Worm (Caenorhabditis elegans) whole organism, L3 larva: ENCODE results near the gene K03D3.2.

Source experiments
- R02D3.7 ChIP-seq: fragments of 150-350 bp; optimal IDR thresholded peaks from 2 replicates; lab custom pipeline; 2014; ENCODE audit warnings: missing biosample characterization, missing genetic modification characterization
- ZK546.5 ChIP-seq: sonication (generic microtip); optimal IDR thresholded peaks from 2 replicates; lab custom pipeline; 2017; ENCODE audit warnings: missing biosample characterization, missing genetic modification characterization
- aly-2 ChIP-seq: fragments of 150-350 bp; optimal IDR thresholded peaks from 2 replicates; lab custom pipeline; 2014; ENCODE audit warnings: missing biosample characterization, missing genetic modification characterization
- ceh-16 ChIP-seq: sonication (generic microtip); optimal IDR thresholded peaks from 2 replicates; lab custom pipeline; 2017; ENCODE audit warnings: missing biosample characterization, missing genetic modification characterization
- ceh-28 ChIP-seq: fragments of 150-350 bp; optimal IDR thresholded peaks from 2 replicates; lab custom pipeline; 2014; ENCODE audit warnings: missing biosample characterization, missing genetic modification reagents, missing genetic modification characterization
- ceh-82 ChIP-seq: fragments of 150-350 bp; optimal IDR thresholded peaks from 2 replicates; lab custom pipeline; 2014; ENCODE audit warnings: missing biosample characterization, missing genetic modification characterization
- ceh-9 ChIP-seq: sonication (generic microtip); optimal IDR thresholded peaks from 2 replicates; lab custom pipeline; 2018; ENCODE audit warnings: missing biosample characterization, missing genetic modification characterization
- daf-12 ChIP-seq: fragments of 150-350 bp; optimal IDR thresholded peaks from 2 replicates; lab custom pipeline; 2014; ENCODE audit warnings: missing biosample characterization, missing genetic modification reagents, missing genetic modification characterization
- egl-27 ChIP-seq: sonication (generic microtip); optimal IDR thresholded peaks from 4 replicates; lab custom pipeline; 2017; ENCODE audit warnings: missing biosample characterization, missing genetic modification reagents, missing genetic modification characterization
- elt-1 ChIP-seq: fragments of 150-350 bp; optimal IDR thresholded peaks from 2 replicates; lab custom pipeline; 2014; ENCODE audit warnings: missing biosample characterization, missing genetic modification characterization
- elt-3 ChIP-seq, 3 experiments: fragments of 150-350 bp in 1 of 3; sonication (generic microtip) in 2 of 3; optimal IDR thresholded peaks; 2 replicates in 2 of 3; 4 replicates in 1 of 3; lab custom pipeline; 2014 to 2017; ENCODE audit warnings: missing biosample characterization in 3 of 3, missing genetic modification characterization in 3 of 3
- fkh-10 ChIP-seq: sonication (generic microtip); optimal IDR thresholded peaks from 2 replicates; lab custom pipeline; 2017; ENCODE audit warnings: missing biosample characterization, missing genetic modification reagents, missing genetic modification characterization
- fos-1 ChIP-seq: fragments of 150-350 bp; optimal IDR thresholded peaks from 2 replicates; lab custom pipeline; 2014; ENCODE audit warnings: missing biosample characterization, missing genetic modification characterization
- jun-1 ChIP-seq: fragments of 150-350 bp; optimal IDR thresholded peaks from 2 replicates; lab custom pipeline; 2014; ENCODE audit warnings: missing biosample characterization, missing genetic modification reagents, missing genetic modification characterization
- lin-39 ChIP-seq: fragments of 150-350 bp; optimal IDR thresholded peaks from 2 replicates; lab custom pipeline; 2018; ENCODE audit warnings: missing biosample characterization, missing genetic modification reagents, missing genetic modification characterization
- lsy-12 ChIP-seq: sonication (generic microtip); optimal IDR thresholded peaks from 2 replicates; lab custom pipeline; 2016; ENCODE audit warnings: mild to moderate bottlenecking, missing genetic modification characterization, missing compliant biosample characterization
- mdl-1 ChIP-seq: fragments of 150-350 bp; optimal IDR thresholded peaks from 2 replicates; lab custom pipeline; 2014; ENCODE audit warnings: missing biosample characterization, missing genetic modification characterization
- mml-1 ChIP-seq: fragments of 150-350 bp; sonication (generic microtip); optimal IDR thresholded peaks from 3 replicates; lab custom pipeline; 2014; ENCODE audit warnings: missing biosample characterization, missing genetic modification characterization
- nfya-1 ChIP-seq: sonication (generic microtip); optimal IDR thresholded peaks from 2 replicates; lab custom pipeline; 2017; ENCODE audit warnings: missing genetic modification characterization, mild to moderate bottlenecking, missing compliant biosample characterization, antibody characterized with exemption, moderate library complexity; ENCODE audit not compliant: insufficient read depth
- nhr-11 ChIP-seq: fragments of 150-350 bp; optimal IDR thresholded peaks from 2 replicates; lab custom pipeline; 2014; ENCODE audit warnings: missing biosample characterization, missing genetic modification characterization
- nhr-12 ChIP-seq: fragments of 150-350 bp; optimal IDR thresholded peaks from 2 replicates; lab custom pipeline; 2014; ENCODE audit warnings: missing biosample characterization, missing genetic modification characterization
- nhr-23 ChIP-seq: fragments of 150-350 bp; optimal IDR thresholded peaks from 2 replicates; lab custom pipeline; 2014; ENCODE audit warnings: missing biosample characterization, missing genetic modification reagents, missing genetic modification characterization
- nhr-237 ChIP-seq: fragments of 150-350 bp; optimal IDR thresholded peaks from 2 replicates; lab custom pipeline; 2014; ENCODE audit warnings: missing biosample characterization, missing genetic modification characterization
- nhr-25 ChIP-seq: sonication (generic microtip); optimal IDR thresholded peaks from 2 replicates; lab custom pipeline; 2017; ENCODE audit warnings: missing biosample characterization, missing genetic modification characterization
- nhr-28 ChIP-seq: fragments of 150-350 bp; optimal IDR thresholded peaks from 2 replicates; lab custom pipeline; 2014; ENCODE audit warnings: missing biosample characterization, missing genetic modification characterization
- nhr-43 ChIP-seq: sonication (generic microtip); optimal IDR thresholded peaks from 2 replicates; lab custom pipeline; 2016; ENCODE audit warnings: mild to moderate bottlenecking, missing genetic modification characterization, missing compliant biosample characterization; ENCODE audit not compliant: poor library complexity, severe bottlenecking
- nhr-67 ChIP-seq: fragments of 150-350 bp; optimal IDR thresholded peaks from 2 replicates; lab custom pipeline; 2014; ENCODE audit warnings: missing biosample characterization, missing genetic modification characterization
- nhr-76 ChIP-seq: fragments of 150-350 bp; sonication (generic microtip); optimal IDR thresholded peaks from 5 replicates; lab custom pipeline; 2014; ENCODE audit warnings: missing biosample characterization, missing genetic modification characterization
- nhr-77 ChIP-seq: fragments of 150-350 bp; optimal IDR thresholded peaks from 2 replicates; lab custom pipeline; 2014; ENCODE audit warnings: missing biosample characterization, missing genetic modification characterization
- pha-4 ChIP-seq: fragments of 150-350 bp; optimal IDR thresholded peaks from 2 replicates; lab custom pipeline; 2014; ENCODE audit warnings: missing biosample characterization, missing genetic modification reagents, missing genetic modification characterization
- pqm-1 ChIP-seq: fragments of 150-350 bp; optimal IDR thresholded peaks from 2 replicates; lab custom pipeline; 2017; ENCODE audit warnings: missing biosample characterization, missing genetic modification characterization, inconsistent platforms
- sea-2 ChIP-seq: fragments of 150-350 bp; sonication (generic microtip); optimal IDR thresholded peaks from 4 replicates; lab custom pipeline; 2014; ENCODE audit warnings: missing biosample characterization, missing genetic modification reagents, missing genetic modification characterization
- skn-1 ChIP-seq: fragments of 150-350 bp; optimal IDR thresholded peaks from 2 replicates; lab custom pipeline; 2014; ENCODE audit warnings: missing biosample characterization, missing genetic modification characterization
- snpc-4 ChIP-seq: fragments of 150-350 bp; optimal IDR thresholded peaks from 2 replicates; lab custom pipeline; 2014; ENCODE audit warnings: missing biosample characterization, missing genetic modification characterization
- unc-62 ChIP-seq: fragments of 150-350 bp; sonication (generic microtip); optimal IDR thresholded peaks from 4 replicates; lab custom pipeline; 2014; ENCODE audit warnings: missing biosample characterization, missing genetic modification reagents, missing genetic modification characterization
- zag-1 ChIP-seq: fragments of 150-350 bp; optimal IDR thresholded peaks from 2 replicates; lab custom pipeline; 2014; ENCODE audit warnings: missing biosample characterization, missing genetic modification characterization
- ztf-11 ChIP-seq: fragments of 150-350 bp; optimal IDR thresholded peaks from 2 replicates; lab custom pipeline; 2014; ENCODE audit warnings: missing biosample characterization, missing genetic modification characterization

The K03D3.2 gene

DNA sequence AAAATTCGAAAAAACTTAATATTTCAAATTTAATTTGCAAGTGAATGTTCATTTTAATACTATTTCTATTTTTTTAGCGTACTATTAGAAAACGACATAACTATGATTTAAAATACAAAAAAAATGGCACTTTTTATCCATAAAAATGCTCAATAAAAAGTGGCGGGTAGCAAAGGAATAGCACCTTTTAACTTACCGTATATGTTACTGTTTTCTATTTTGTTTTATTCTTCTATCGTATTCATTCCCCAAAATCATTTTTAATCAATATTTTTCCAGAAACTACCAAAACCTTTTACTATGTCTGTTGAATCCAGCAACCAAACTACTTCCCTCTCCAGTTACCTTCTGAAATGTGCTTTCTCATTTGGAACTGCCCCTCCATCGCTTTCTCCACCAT, 22.3 kb upstream of the K03D3.2 start, which contains the start of gene C35D6.4:
Gene C35D6.4, plus strand, starts transcription at position 301 of the 400 bp plus-strand sequence.
- TF ChIP-seq fos-1 (tag; lab: Kevin White, UChicago) (no peak), skn-1 (tag; lab: Kevin White, UChicago) (no peak), nhr-67 (no peak)

- TF ChIP-seq aly-2 (tag; lab: Kevin White, UChicago) (no peak), mml-1 (no peak), nhr-28 (no peak), pqm-1 (no peak), ceh-82 (no peak), nhr-237 (no peak)
- TF ChIP-seq, all 47 proteins: peak for 0
Observed at ce11 chrIV:16346514-16346913, 18.1 kb upstream of the K03D3.2 start, which contains the start of gene C35D6.3. TSS of gene C35D6.3 (plus strand) at chrIV:16346814.

ce11 chrIV:16336721-16337120, 8.3 kb upstream of the K03D3.2 start, which contains the start of gene C35D6.13:
TSS of gene C35D6.13 (plus strand) at chrIV:16337021.
- TF ChIP-seq pqm-1 (no peak), nhr-237 (no peak), fos-1 (tag; lab: Kevin White, UChicago) (no peak), ceh-28 (tag; lab: Kevin White, UChicago) (no peak), mdl-1 (tag; lab: Kevin White, UChicago) (no peak), pha-4 (tag; lab: Kevin White, UChicago) (no peak), nhr-67 (no peak), nhr-43 (tag; lab: Kevin White, UChicago) (no peak), nhr-11 (no peak), nhr-77 (tag; lab: Kevin White, UChicago) (no peak), skn-1 (tag; lab: Kevin White, UChicago) (no peak), zag-1 (tag; lab: Kevin White, UChicago) (no peak), unc-62 (GFP tag; lab: Kevin White, UChicago) (no peak)

- TF ChIP-seq ZK546.5 (tag; lab: Kevin White, UChicago) (no peak), egl-27 (tag; lab: Kevin White, UChicago) (no peak), mdl-1 (tag; lab: Kevin White, UChicago) (no peak), fkh-10 (GFP tag; lab: Kevin White, UChicago) (no peak), ztf-11 (tag; lab: Kevin White, UChicago) (no peak), ceh-82 (no peak), skn-1 (tag; lab: Kevin White, UChicago) (no peak), ceh-16 (no peak), nhr-237 (no peak), R02D3.7 (no peak)
Observed at ce11 chrIV:16335037-16335436, 6.6 kb upstream of the K03D3.2 start, which contains the start of gene srz-38. TSS of gene srz-38 (plus strand) at chrIV:16335337.

DNA sequence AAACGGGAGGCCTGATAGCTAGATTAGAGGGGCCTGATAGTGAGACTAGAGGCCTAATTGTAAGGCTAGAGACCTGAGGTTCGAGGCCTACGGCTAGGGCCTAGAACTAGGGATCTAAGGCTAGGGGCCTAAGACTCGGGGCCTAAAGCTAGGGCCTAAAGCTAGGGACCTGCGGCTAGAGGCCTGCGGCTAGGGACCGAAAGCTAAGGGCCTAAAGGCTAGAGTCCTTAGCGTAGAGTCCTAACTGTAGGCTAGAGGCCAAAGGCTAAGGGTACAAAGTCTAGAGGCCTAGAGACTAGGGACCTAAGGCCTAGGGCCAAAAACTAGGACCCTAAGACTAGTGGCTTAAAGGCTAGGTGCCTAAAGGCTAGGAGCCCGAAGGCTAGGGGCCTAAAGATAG, 4.7 kb upstream of the K03D3.2 start:
- no peak for TF ChIP-seq ceh-28 (tag; lab: Kevin White, UChicago)
- TF ChIP-seq jun-1 (tag; lab: Kevin White, UChicago): no peak
- TF ChIP-seq nhr-67: no peak
- no peak for TF ChIP-seq sea-2
- no peak for TF ChIP-seq ztf-11 (tag; lab: Kevin White, UChicago)
- TF ChIP-seq unc-62 (GFP tag; lab: Kevin White, UChicago): no peak
- TF ChIP-seq nhr-25 (tag; lab: Kevin White, UChicago): no peak
- TF ChIP-seq nhr-77 (tag; lab: Kevin White, UChicago): no peak
- no peak for TF ChIP-seq ceh-9 (tag; lab: Kevin White, UChicago)

ce11 chrIV:16332585-16332984, 4.2 kb upstream of the K03D3.2 start, which contains the start of gene srz-71:
TSS of gene srz-71 (plus strand) at chrIV:16332885.
- TF ChIP-seq egl-27 (tag; lab: Kevin White, UChicago): no peak
- TF ChIP-seq daf-12 (tag; lab: Kevin White, UChicago): no peak
- no peak for TF ChIP-seq nhr-76 (tag; lab: Kevin White, UChicago)
- TF ChIP-seq ceh-9 (tag; lab: Kevin White, UChicago): no peak

DNA sequence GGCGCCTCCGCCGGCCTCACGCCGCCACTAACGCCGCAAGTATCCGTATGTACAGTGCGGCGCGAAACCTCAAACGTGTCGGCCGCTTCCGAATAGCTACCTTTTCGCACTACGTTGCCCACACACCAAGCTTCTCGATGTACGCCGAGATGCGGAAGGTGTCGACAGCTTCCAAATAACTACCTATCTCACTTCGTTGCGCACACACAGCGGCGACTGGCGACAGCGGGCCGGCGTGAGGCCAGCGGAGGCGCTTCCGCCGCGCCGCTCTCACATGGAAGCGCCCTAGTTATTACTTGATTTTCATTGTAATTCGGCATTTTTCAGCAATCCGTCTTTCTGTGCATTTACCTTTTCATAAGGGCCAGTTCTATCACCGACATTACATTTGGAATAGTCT, 2.1 kb upstream of the K03D3.2 start:
- no peak for TF ChIP-seq ztf-11 (tag; lab: Kevin White, UChicago)
- no peak for TF ChIP-seq lin-39 (tag; lab: Kevin White, UChicago)
- no peak for TF ChIP-seq pqm-1
- no peak for TF ChIP-seq pha-4 (tag; lab: Kevin White, UChicago)
- no peak for TF ChIP-seq R02D3.7
- no peak for TF ChIP-seq ceh-82
- no peak for TF ChIP-seq lsy-12 (tag; lab: Kevin White, UChicago)
- no peak for TF ChIP-seq elt-1 (tag; lab: Kevin White, UChicago)
- TF ChIP-seq nhr-23 (tag; lab: Kevin White, UChicago): no peak
- TF ChIP-seq ceh-28 (tag; lab: Kevin White, UChicago): no peak
- TF ChIP-seq nhr-76 (tag; lab: Kevin White, UChicago): no peak
- TF ChIP-seq nhr-12 (tag; lab: Kevin White, UChicago): no peak
- TF ChIP-seq elt-3 (tag; optimal IDR thresholded peaks at IDR 0.05; lab: Kevin White, UChicago): no peak
- TF ChIP-seq nhr-77 (tag; lab: Kevin White, UChicago): no peak
- no peak for TF ChIP-seq ZK546.5 (tag; lab: Kevin White, UChicago)
- TF ChIP-seq nfya-1: no peak
- no peak for TF ChIP-seq fos-1 (tag; lab: Kevin White, UChicago)
- TF ChIP-seq nhr-43 (tag; lab: Kevin White, UChicago): no peak
- TF ChIP-seq snpc-4 (tag; lab: Kevin White, UChicago): no peak
- no peak for TF ChIP-seq ceh-9 (tag; lab: Kevin White, UChicago)
